Fruit fly (Drosophila melanogaster) whole organism, prepupa: ENCODE measurements around the gene CG46059.
A peak's percentile ranks its signal among the peaks of the same experiment; 100 is the strongest.

Source experiments
- CG15336 ChIP-seq: fragments of 200-800 bp; sonication (Bioruptor generic); IDR thresholded peaks from 2 replicates; pipeline ENCODE4 v1.3.6; 2022; ENCODE audit warnings: missing biosample characterization, missing genetic modification characterization
- Hr39 ChIP-seq: fragments of 200-800 bp; sonication (Bioruptor generic); optimal IDR thresholded peaks from 2 replicates; lab custom pipeline; 2016; ENCODE audit warnings: missing biosample characterization, missing genetic modification characterization
- Sox102F ChIP-seq: fragments of 200-800 bp; sonication (Bioruptor generic); optimal IDR thresholded peaks from 2 replicates; lab custom pipeline; 2016; ENCODE audit warnings: missing biosample characterization, mild to moderate bottlenecking, missing genetic modification characterization
- fd85E ChIP-seq: fragments of 200-800 bp; sonication (Bioruptor generic); optimal IDR thresholded peaks from 3 replicates; lab custom pipeline; 2016; ENCODE audit warnings: missing biosample characterization, missing genetic modification characterization

- peak; percentile 79 for TF ChIP-seq CG15336 (GFP tag; lab: Robert Waterston, UW)
- TF ChIP-seq Hr39, result peak; percentile 94
- TF ChIP-seq fd85E (GFP tag; lab: Kevin White, UChicago), result peak; percentile 32
- TF ChIP-seq Sox102F, result peak; percentile 92
Measured at dm6 chr2L:19141435-19142126, 42.0 kb downstream of the CG46059 start.
